Worm (Caenorhabditis elegans) whole organism, L3 larva: ENCODE results near the gene ver-4.

Experiments used
- ZK546.5 ChIP-seq: sonication (generic microtip); optimal IDR thresholded peaks from 2 replicates; lab custom pipeline; 2017; ENCODE audit warnings: missing biosample characterization, missing genetic modification characterization
- aly-2 ChIP-seq: fragments of 150-350 bp; optimal IDR thresholded peaks from 2 replicates; lab custom pipeline; 2014; ENCODE audit warnings: missing biosample characterization, missing genetic modification characterization
- ceh-28 ChIP-seq: fragments of 150-350 bp; optimal IDR thresholded peaks from 2 replicates; lab custom pipeline; 2014; ENCODE audit warnings: missing biosample characterization, missing genetic modification reagents, missing genetic modification characterization
- egl-27 ChIP-seq: sonication (generic microtip); optimal IDR thresholded peaks from 4 replicates; lab custom pipeline; 2017; ENCODE audit warnings: missing biosample characterization, missing genetic modification reagents, missing genetic modification characterization
- egl-5 ChIP-seq: fragments of 150-350 bp; optimal IDR thresholded peaks from 2 replicates; lab custom pipeline; 2017; ENCODE audit warnings: missing biosample characterization, missing genetic modification reagents, missing genetic modification characterization, inconsistent platforms
- elt-1 ChIP-seq: fragments of 150-350 bp; optimal IDR thresholded peaks from 2 replicates; lab custom pipeline; 2014; ENCODE audit warnings: missing biosample characterization, missing genetic modification characterization
- elt-2 ChIP-seq: sonication (generic microtip); optimal IDR thresholded peaks from 2 replicates; lab custom pipeline; 2016; ENCODE audit warnings: missing genetic modification reagents, mild to moderate bottlenecking, missing genetic modification characterization, missing compliant biosample characterization
- elt-3 ChIP-seq, 3 experiments: fragments of 150-350 bp in 1 of 3; sonication (generic microtip) in 2 of 3; optimal IDR thresholded peaks; 2 replicates in 2 of 3; 4 replicates in 1 of 3; lab custom pipeline; 2014 to 2017; ENCODE audit warnings: missing biosample characterization in 3 of 3, missing genetic modification characterization in 3 of 3
- eor-1 ChIP-seq, 2 experiments: fragments of 150-350 bp; optimal IDR thresholded peaks; 2 replicates each; lab custom pipeline; 2014 to 2018; ENCODE audit warnings: missing biosample characterization in 2 of 2, missing genetic modification characterization in 2 of 2
- fkh-10 ChIP-seq: sonication (generic microtip); optimal IDR thresholded peaks from 2 replicates; lab custom pipeline; 2017; ENCODE audit warnings: missing biosample characterization, missing genetic modification reagents, missing genetic modification characterization
- fkh-2 ChIP-seq: fragments of 150-350 bp; optimal IDR thresholded peaks from 2 replicates; lab custom pipeline; 2014; ENCODE audit warnings: missing biosample characterization, missing genetic modification reagents, missing genetic modification characterization
- fos-1 ChIP-seq: fragments of 150-350 bp; optimal IDR thresholded peaks from 2 replicates; lab custom pipeline; 2014; ENCODE audit warnings: missing biosample characterization, missing genetic modification characterization
- hmg-11 ChIP-seq: sonication (generic microtip); optimal IDR thresholded peaks from 2 replicates; lab custom pipeline; 2016; ENCODE audit warnings: missing genetic modification characterization, missing compliant biosample characterization
- jun-1 ChIP-seq: fragments of 150-350 bp; optimal IDR thresholded peaks from 2 replicates; lab custom pipeline; 2014; ENCODE audit warnings: missing biosample characterization, missing genetic modification reagents, missing genetic modification characterization
- lin-15B ChIP-seq: fragments of 150-350 bp; optimal IDR thresholded peaks from 2 replicates; lab custom pipeline; 2014; ENCODE audit warnings: missing biosample characterization, missing genetic modification characterization
- lin-39 ChIP-seq: fragments of 150-350 bp; optimal IDR thresholded peaks from 2 replicates; lab custom pipeline; 2018; ENCODE audit warnings: missing biosample characterization, missing genetic modification reagents, missing genetic modification characterization
- mdl-1 ChIP-seq: fragments of 150-350 bp; optimal IDR thresholded peaks from 2 replicates; lab custom pipeline; 2014; ENCODE audit warnings: missing biosample characterization, missing genetic modification characterization
- nfya-1 ChIP-seq: sonication (generic microtip); optimal IDR thresholded peaks from 2 replicates; lab custom pipeline; 2017; ENCODE audit warnings: missing genetic modification characterization, mild to moderate bottlenecking, missing compliant biosample characterization, antibody characterized with exemption, moderate library complexity; ENCODE audit not compliant: insufficient read depth
- nhr-12 ChIP-seq: fragments of 150-350 bp; optimal IDR thresholded peaks from 2 replicates; lab custom pipeline; 2014; ENCODE audit warnings: missing biosample characterization, missing genetic modification characterization
- nhr-237 ChIP-seq: fragments of 150-350 bp; optimal IDR thresholded peaks from 2 replicates; lab custom pipeline; 2014; ENCODE audit warnings: missing biosample characterization, missing genetic modification characterization
- nhr-25 ChIP-seq: sonication (generic microtip); optimal IDR thresholded peaks from 2 replicates; lab custom pipeline; 2017; ENCODE audit warnings: missing biosample characterization, missing genetic modification characterization
- nhr-28 ChIP-seq: fragments of 150-350 bp; optimal IDR thresholded peaks from 2 replicates; lab custom pipeline; 2014; ENCODE audit warnings: missing biosample characterization, missing genetic modification characterization
- nhr-67 ChIP-seq: fragments of 150-350 bp; optimal IDR thresholded peaks from 2 replicates; lab custom pipeline; 2014; ENCODE audit warnings: missing biosample characterization, missing genetic modification characterization
- nhr-77 ChIP-seq: fragments of 150-350 bp; optimal IDR thresholded peaks from 2 replicates; lab custom pipeline; 2014; ENCODE audit warnings: missing biosample characterization, missing genetic modification characterization
- pha-4 ChIP-seq: fragments of 150-350 bp; optimal IDR thresholded peaks from 2 replicates; lab custom pipeline; 2014; ENCODE audit warnings: missing biosample characterization, missing genetic modification reagents, missing genetic modification characterization
- pqm-1 ChIP-seq: fragments of 150-350 bp; optimal IDR thresholded peaks from 2 replicates; lab custom pipeline; 2017; ENCODE audit warnings: missing biosample characterization, missing genetic modification characterization, inconsistent platforms
- sea-2 ChIP-seq: fragments of 150-350 bp; sonication (generic microtip); optimal IDR thresholded peaks from 4 replicates; lab custom pipeline; 2014; ENCODE audit warnings: missing biosample characterization, missing genetic modification reagents, missing genetic modification characterization
- skn-1 ChIP-seq: fragments of 150-350 bp; optimal IDR thresholded peaks from 2 replicates; lab custom pipeline; 2014; ENCODE audit warnings: missing biosample characterization, missing genetic modification characterization
- snpc-4 ChIP-seq: fragments of 150-350 bp; optimal IDR thresholded peaks from 2 replicates; lab custom pipeline; 2014; ENCODE audit warnings: missing biosample characterization, missing genetic modification characterization
- tbx-2 ChIP-seq: sonication (generic microtip); optimal IDR thresholded peaks from 2 replicates; lab custom pipeline; 2016; ENCODE audit warnings: mild to moderate bottlenecking, missing genetic modification characterization, missing compliant biosample characterization
- unc-39 ChIP-seq: sonication (generic microtip); optimal IDR thresholded peaks from 4 replicates; lab custom pipeline; 2017; ENCODE audit warnings: missing biosample characterization, missing genetic modification characterization
- unc-62 ChIP-seq: fragments of 150-350 bp; sonication (generic microtip); optimal IDR thresholded peaks from 4 replicates; lab custom pipeline; 2014; ENCODE audit warnings: missing biosample characterization, missing genetic modification reagents, missing genetic modification characterization
- zag-1 ChIP-seq: fragments of 150-350 bp; optimal IDR thresholded peaks from 2 replicates; lab custom pipeline; 2014; ENCODE audit warnings: missing biosample characterization, missing genetic modification characterization
- ztf-11 ChIP-seq: fragments of 150-350 bp; optimal IDR thresholded peaks from 2 replicates; lab custom pipeline; 2014; ENCODE audit warnings: missing biosample characterization, missing genetic modification characterization
- ztf-4 ChIP-seq: fragments of 150-350 bp; optimal IDR thresholded peaks from 2 replicates; lab custom pipeline; 2014; ENCODE audit warnings: missing biosample characterization, missing genetic modification characterization

The ver-4 gene

ce11 chrX:10982051-10982450, at the start of gene ver-4:
ver-4 (plus strand) TSS chrX:10982351.
- TF ChIP-seq nhr-237 (tag; lab: Kevin White, UChicago) = no peak
- TF ChIP-seq elt-2 (tag; lab: Kevin White, UChicago) = no peak
- no peak for TF ChIP-seq unc-62 (GFP tag; lab: Kevin White, UChicago)

- no peak for TF ChIP-seq snpc-4 (tag; lab: Kevin White, UChicago)
- TF ChIP-seq hmg-11 (tag; lab: Kevin White, UChicago) = no peak
- TF ChIP-seq nhr-77 = no peak
- no peak for TF ChIP-seq lin-39 (tag; lab: Kevin White, UChicago)
- no peak for TF ChIP-seq tbx-2 (tag; lab: Kevin White, UChicago)
- no peak for TF ChIP-seq nfya-1
- no peak for TF ChIP-seq egl-27 (tag; lab: Kevin White, UChicago)
- no peak for TF ChIP-seq nhr-25 (tag; lab: Kevin White, UChicago)
- no peak for TF ChIP-seq sea-2
- TF ChIP-seq skn-1 (tag; lab: Kevin White, UChicago) = no peak
- no peak for TF ChIP-seq pqm-1 (tag; lab: Kevin White, UChicago)
- TF ChIP-seq elt-1 = no peak
- no peak for TF ChIP-seq unc-39 (tag; lab: Kevin White, UChicago)
These were observed 48.7 kb upstream of the ver-4 start for ce11 chrX:10933308-10934014.

- TF ChIP-seq eor-1 (tag; optimal IDR thresholded peaks at IDR 0.05; lab: Kevin White, UChicago) (no peak), skn-1 (tag; lab: Kevin White, UChicago) (no peak), nhr-25 (tag; lab: Kevin White, UChicago) (no peak), ZK546.5 (tag; lab: Kevin White, UChicago) (no peak), unc-62 (GFP tag; lab: Kevin White, UChicago) (no peak), tbx-2 (tag; lab: Kevin White, UChicago) (no peak), mdl-1 (tag; lab: Kevin White, UChicago) (no peak), nhr-28 (no peak), fkh-2 (tag; lab: Kevin White, UChicago) (no peak), ceh-28 (tag; lab: Kevin White, UChicago) (no peak), zag-1 (no peak), sea-2 (no peak)
These were observed 40.9 kb upstream of the ver-4 start, which contains the start of gene pho-7 for ce11 chrX:10941255-10941654. pho-7 (minus strand) TSS chrX:10941355.

ce11 chrX:10948852-10949251, 33.3 kb upstream of the ver-4 start, which contains the start of gene T21B6.3:
T21B6.3 (minus strand) TSS chrX:10948952.
- no peak for TF ChIP-seq tbx-2 (tag; lab: Kevin White, UChicago)
- no peak for TF ChIP-seq nhr-12 (tag; lab: Kevin White, UChicago)
- TF ChIP-seq snpc-4 (tag; lab: Kevin White, UChicago) = no peak
- no peak for TF ChIP-seq nhr-67 (tag; lab: Kevin White, UChicago)
- TF ChIP-seq jun-1 (tag; lab: Kevin White, UChicago) = no peak
- no peak for TF ChIP-seq fkh-10 (GFP tag; lab: Kevin White, UChicago)
- TF ChIP-seq nhr-237 (tag; lab: Kevin White, UChicago) = no peak

- TF ChIP-seq aly-2 (tag; lab: Kevin White, UChicago) = no peak
- TF ChIP-seq mdl-1 (tag; lab: Kevin White, UChicago) = no peak
- TF ChIP-seq fos-1 (tag; lab: Kevin White, UChicago) = no peak
- no peak for TF ChIP-seq elt-2 (tag; lab: Kevin White, UChicago)
- no peak for TF ChIP-seq ztf-4 (tag; lab: Kevin White, UChicago)
- no peak for TF ChIP-seq lin-15B
- TF ChIP-seq nhr-67 (tag; lab: Kevin White, UChicago) = no peak
- no peak for TF ChIP-seq pha-4 (tag; lab: Kevin White, UChicago)
- no peak for TF ChIP-seq elt-3 (tag; optimal IDR thresholded peaks at IDR 0.05; lab: Kevin White, UChicago)
- TF ChIP-seq elt-1 = no peak
- no peak for TF ChIP-seq fkh-2 (tag; lab: Kevin White, UChicago)
- TF ChIP-seq egl-5 (tag; lab: Kevin White, UChicago) = no peak
- TF ChIP-seq fkh-10 (GFP tag; lab: Kevin White, UChicago) = no peak
- no peak for TF ChIP-seq hmg-11 (tag; lab: Kevin White, UChicago)
- TF ChIP-seq unc-39 (tag; lab: Kevin White, UChicago) = no peak
- no peak for TF ChIP-seq ztf-11
- TF ChIP-seq, all 47 proteins: peak for 0
These were observed 31.0 kb upstream of the ver-4 start, which contains the start of gene K09C8.7 for ce11 chrX:10951168-10951567. K09C8.7 (minus strand) TSS chrX:10951393.
